Fruit fly (Drosophila melanogaster) whole organism, wandering third instar larva: ENCODE results near the gene pxb.

Experiments used
- HLH106 ChIP-seq: fragments of 200-800 bp; optimal IDR thresholded peaks from 3 replicates; lab custom pipeline; 2019; ENCODE audit warnings: missing biosample characterization, mild to moderate bottlenecking, missing genetic modification characterization, moderate library complexity
- br ChIP-seq: fragments of 200-800 bp; sonication (Bioruptor generic); optimal IDR thresholded peaks from 2 replicates; lab custom pipeline; 2016; ENCODE audit warnings: missing biosample characterization, missing genetic modification characterization
- usp ChIP-seq: fragments of >200 bp; optimal IDR thresholded peaks from 2 replicates; lab custom pipeline; 2017; ENCODE audit warnings: missing biosample characterization, missing genetic modification characterization
- woc ChIP-seq: sonication (Bioruptor generic); optimal IDR thresholded peaks from 2 replicates; lab custom pipeline; 2016; ENCODE audit warnings: missing biosample characterization, mild to moderate bottlenecking, missing genetic modification characterization

- TF ChIP-seq br (GFP tag; lab: Kevin White, UChicago) = no peak
- no peak for TF ChIP-seq woc (GFP tag; lab: Kevin White, UChicago)
- no peak for TF ChIP-seq HLH106 (tag; lab: Kevin White, UChicago)
- TF ChIP-seq usp (GFP tag; lab: Kevin White, UChicago) = no peak
Measured at dm6 chr3R:15648898-15649297, 17.1 kb upstream of the pxb start.
